Fruit fly (Drosophila melanogaster) whole organism, prepupa: ENCODE results near the gene CG4301.
A peak's percentile ranks its signal among the peaks of the same experiment; 100 is the strongest.

ENCODE experiments used
- CG10631 ChIP-seq: fragments of 200-800 bp; sonication (Bioruptor generic); optimal IDR thresholded peaks from 2 replicates; lab custom pipeline; 2016; ENCODE audit warnings: missing biosample characterization, missing genetic modification characterization
- CG10669 ChIP-seq: fragments of 200-800 bp; sonication (Bioruptor generic); optimal IDR thresholded peaks from 3 replicates; lab custom pipeline; 2018; ENCODE audit warnings: missing biosample characterization, mild to moderate bottlenecking, missing genetic modification characterization, moderate library complexity
- CG11294 ChIP-seq: fragments of 200-800 bp; sonication (Bioruptor generic); IDR thresholded peaks from 2 replicates; pipeline ENCODE4 v1.3.6; 2022; ENCODE audit warnings: missing biosample characterization, missing genetic modification characterization
- CG11762 ChIP-seq: fragments of 200-800 bp; sonication (Bioruptor generic); optimal IDR thresholded peaks from 3 replicates; lab custom pipeline; 2016; ENCODE audit warnings: missing biosample characterization, missing genetic modification characterization; ENCODE audit not compliant: insufficient read depth
- CG11902 ChIP-seq: fragments of 200-800 bp; sonication (Bioruptor generic); optimal IDR thresholded peaks from 3 replicates; lab custom pipeline; 2016; ENCODE audit warnings: missing biosample characterization, missing genetic modification characterization
- CG15336 ChIP-seq: fragments of 200-800 bp; sonication (Bioruptor generic); IDR thresholded peaks from 2 replicates; pipeline ENCODE4 v1.3.6; 2022; ENCODE audit warnings: missing biosample characterization, missing genetic modification characterization
- CG1621 ChIP-seq: fragments of 200-800 bp; sonication (Bioruptor generic); optimal IDR thresholded peaks from 3 replicates; lab custom pipeline; 2018; ENCODE audit warnings: missing biosample characterization, mild to moderate bottlenecking, missing genetic modification characterization
- CG3032 ChIP-seq: fragments of 200-800 bp; optimal IDR thresholded peaks from 2 replicates; lab custom pipeline; 2019; ENCODE audit warnings: missing biosample characterization, mild to moderate bottlenecking, missing genetic modification characterization, moderate library complexity
- CG32006 ChIP-seq: fragments of 200-800 bp; sonication (Bioruptor generic); optimal IDR thresholded peaks from 3 replicates; lab custom pipeline; 2017; ENCODE audit warnings: missing biosample characterization, mild to moderate bottlenecking, missing genetic modification characterization
- CG3919 ChIP-seq: fragments of 200-800 bp; sonication (Bioruptor generic); optimal IDR thresholded peaks from 3 replicates; lab custom pipeline; 2016; ENCODE audit warnings: missing biosample characterization, missing genetic modification characterization
- CG4318 ChIP-seq: fragments of 200-800 bp; sonication (Bioruptor generic); optimal IDR thresholded peaks from 3 replicates; lab custom pipeline; 2017; ENCODE audit warnings: missing biosample characterization, mild to moderate bottlenecking, missing genetic modification characterization
- CG6163 ChIP-seq: fragments of 200-800 bp; sonication (Bioruptor generic); IDR thresholded peaks from 3 replicates; pipeline ENCODE4 v1.3.6; 2022; ENCODE audit warnings: missing biosample characterization, missing genetic modification characterization
- CG6276 ChIP-seq: fragments of 200-800 bp; sonication (Bioruptor generic); optimal IDR thresholded peaks from 2 replicates; lab custom pipeline; 2017; ENCODE audit warnings: missing biosample characterization, mild to moderate bottlenecking, missing genetic modification characterization
- CG6792 ChIP-seq: fragments of 200-800 bp; sonication (Bioruptor generic); optimal IDR thresholded peaks from 3 replicates; lab custom pipeline; 2016; ENCODE audit warnings: missing biosample characterization, missing genetic modification characterization
- CG6808 ChIP-seq: fragments of 200-800 bp; sonication (Bioruptor generic); optimal IDR thresholded peaks from 3 replicates; lab custom pipeline; 2017; ENCODE audit warnings: missing biosample characterization, missing genetic modification characterization, mild to moderate bottlenecking, moderate library complexity, missing genetic modification reagents
- CG6854 ChIP-seq: fragments of 200-800 bp; sonication (Bioruptor generic); optimal IDR thresholded peaks from 2 replicates; lab custom pipeline; 2017; ENCODE audit warnings: missing biosample characterization, mild to moderate bottlenecking, missing genetic modification characterization
- CG7368 ChIP-seq: fragments of 200-800 bp; sonication (Bioruptor generic); optimal IDR thresholded peaks from 3 replicates; lab custom pipeline; 2016; ENCODE audit warnings: missing biosample characterization, missing genetic modification characterization
- CG8319 ChIP-seq: fragments of 200-800 bp; sonication (Bioruptor generic); optimal IDR thresholded peaks from 3 replicates; lab custom pipeline; 2016; ENCODE audit warnings: missing biosample characterization, missing genetic modification characterization
- CG8632 ChIP-seq: fragments of 200-800 bp; sonication (Bioruptor generic); optimal IDR thresholded peaks from 3 replicates; lab custom pipeline; 2016; ENCODE audit warnings: missing biosample characterization, missing genetic modification characterization
- Eip75B ChIP-seq: fragments of 200-800 bp; sonication (Bioruptor generic); optimal IDR thresholded peaks from 3 replicates; lab custom pipeline; 2016; ENCODE audit warnings: missing biosample characterization, missing genetic modification characterization
- Eip78C ChIP-seq: fragments of 200-800 bp; sonication (Bioruptor generic); peaks from one replicate; lab custom pipeline; 2016; ENCODE audit warnings: missing biosample characterization, missing genetic modification characterization
- Eip93F ChIP-seq: fragments of 200-800 bp; sonication (Bioruptor generic); optimal IDR thresholded peaks from 2 replicates; lab custom pipeline; 2016; ENCODE audit warnings: missing biosample characterization, mild to moderate bottlenecking, missing genetic modification characterization
- Ets21C ChIP-seq: fragments of 200-800 bp; sonication (Bioruptor generic); optimal IDR thresholded peaks from 3 replicates; lab custom pipeline; 2016; ENCODE audit warnings: missing biosample characterization, missing genetic modification characterization
- Ets96B ChIP-seq: fragments of 200-800 bp; optimal IDR thresholded peaks from 2 replicates; lab custom pipeline; 2019; ENCODE audit warnings: missing biosample characterization, mild to moderate bottlenecking, missing genetic modification characterization, moderate library complexity
- Hr39 ChIP-seq: fragments of 200-800 bp; sonication (Bioruptor generic); optimal IDR thresholded peaks from 2 replicates; lab custom pipeline; 2016; ENCODE audit warnings: missing biosample characterization, missing genetic modification characterization
- Hr4 ChIP-seq: fragments of 200-800 bp; sonication (Bioruptor generic); optimal IDR thresholded peaks from 3 replicates; lab custom pipeline; 2016; ENCODE audit warnings: missing biosample characterization, missing genetic modification characterization
- Lpt ChIP-seq: fragments of 200-800 bp; sonication (Bioruptor generic); optimal IDR thresholded peaks from 3 replicates; lab custom pipeline; 2016; ENCODE audit warnings: missing biosample characterization, missing genetic modification characterization
- Met ChIP-seq: fragments of 200-800 bp; sonication (Bioruptor generic); optimal IDR thresholded peaks from 3 replicates; lab custom pipeline; 2016; ENCODE audit warnings: missing biosample characterization, missing genetic modification characterization
- OdsH ChIP-seq: fragments of 200-800 bp; sonication (Bioruptor generic); optimal IDR thresholded peaks from 3 replicates; lab custom pipeline; 2016; ENCODE audit warnings: missing biosample characterization, missing genetic modification characterization
- Sox102F ChIP-seq: fragments of 200-800 bp; sonication (Bioruptor generic); optimal IDR thresholded peaks from 2 replicates; lab custom pipeline; 2016; ENCODE audit warnings: missing biosample characterization, mild to moderate bottlenecking, missing genetic modification characterization
- Sox14 ChIP-seq: fragments of 200-800 bp; sonication (Bioruptor generic); optimal IDR thresholded peaks from 3 replicates; lab custom pipeline; 2016; ENCODE audit warnings: missing biosample characterization, missing genetic modification characterization
- Sox15 ChIP-seq: fragments of 200-800 bp; sonication (Bioruptor generic); optimal IDR thresholded peaks from 3 replicates; lab custom pipeline; 2016; ENCODE audit warnings: missing biosample characterization, missing genetic modification characterization
- achi ChIP-seq: fragments of 200-800 bp; sonication (Bioruptor generic); optimal IDR thresholded peaks from 3 replicates; lab custom pipeline; 2016; ENCODE audit warnings: missing biosample characterization, missing genetic modification characterization
- acj6 ChIP-seq: fragments of 200-800 bp; sonication (Bioruptor generic); optimal IDR thresholded peaks from 3 replicates; lab custom pipeline; 2016; ENCODE audit warnings: missing biosample characterization, missing genetic modification characterization
- cyc ChIP-seq: fragments of 200-800 bp; sonication (Bioruptor generic); optimal IDR thresholded peaks from 3 replicates; lab custom pipeline; 2016; ENCODE audit warnings: missing biosample characterization, missing genetic modification characterization
- dac ChIP-seq: fragments of 200-800 bp; sonication (Bioruptor generic); optimal IDR thresholded peaks from 2 replicates; lab custom pipeline; 2017; ENCODE audit warnings: missing biosample characterization, mild to moderate bottlenecking, missing genetic modification characterization
- dsx ChIP-seq: fragments of 200-800 bp; optimal IDR thresholded peaks from 3 replicates; lab custom pipeline; 2019; ENCODE audit warnings: missing biosample characterization, mild to moderate bottlenecking, missing genetic modification characterization, moderate library complexity; ENCODE audit not compliant: poor library complexity, severe bottlenecking
- esn ChIP-seq: fragments of 200-800 bp; sonication (Bioruptor generic); optimal IDR thresholded peaks from 2 replicates; lab custom pipeline; 2016; ENCODE audit warnings: missing biosample characterization, mild to moderate bottlenecking, missing genetic modification characterization, moderate library complexity
- fd85E ChIP-seq: fragments of 200-800 bp; sonication (Bioruptor generic); optimal IDR thresholded peaks from 3 replicates; lab custom pipeline; 2016; ENCODE audit warnings: missing biosample characterization, missing genetic modification characterization
- fkh ChIP-seq: fragments of 200-800 bp; sonication (Bioruptor generic); optimal IDR thresholded peaks from 3 replicates; lab custom pipeline; 2017; ENCODE audit warnings: missing biosample characterization, mild to moderate bottlenecking, missing genetic modification characterization, moderate library complexity
- lz ChIP-seq: fragments of 200-800 bp; sonication (Bioruptor generic); optimal IDR thresholded peaks from 3 replicates; lab custom pipeline; 2016; ENCODE audit warnings: missing biosample characterization, missing genetic modification characterization
- net ChIP-seq: fragments of 200-800 bp; sonication (Bioruptor generic); optimal IDR thresholded peaks from 3 replicates; lab custom pipeline; 2016; ENCODE audit warnings: missing biosample characterization, missing genetic modification characterization
- salr ChIP-seq, 2 experiments: fragments of 200-800 bp; sonication (Bioruptor generic); optimal IDR thresholded peaks; 3 replicates each; lab custom pipeline; 2016 to 2018; ENCODE audit warnings: missing biosample characterization in 2 of 2, missing genetic modification characterization in 2 of 2, mild to moderate bottlenecking in 1 of 2
- ss ChIP-seq, 2 experiments: fragments of 200-800 bp; sonication (Bioruptor generic); optimal IDR thresholded peaks; 2 replicates in 1 of 2; 3 replicates in 1 of 2; lab custom pipeline; 2017 to 2018; ENCODE audit warnings: mild to moderate bottlenecking in 2 of 2, missing biosample characterization in 2 of 2, missing genetic modification characterization in 2 of 2, moderate library complexity in 1 of 2
- svp ChIP-seq: fragments of 200-800 bp; sonication (Bioruptor generic); peaks from one replicate; lab custom pipeline; 2016; ENCODE audit warnings: missing biosample characterization, missing genetic modification characterization
- topi ChIP-seq: fragments of 200-800 bp; sonication (Bioruptor generic); optimal IDR thresholded peaks from 3 replicates; lab custom pipeline; 2016; ENCODE audit warnings: missing biosample characterization, missing genetic modification characterization
- vri ChIP-seq: fragments of 200-800 bp; sonication (Bioruptor generic); optimal IDR thresholded peaks from 3 replicates; lab custom pipeline; 2016; ENCODE audit warnings: missing biosample characterization, mild to moderate bottlenecking, missing genetic modification characterization

Gene CG4301

dm6 chrX:16391397-16391796 is 13.9 kb upstream of the CG4301 start, which contains the start of the genes TH1 and mei-41 (continued):
- peak; percentile 16 for TF ChIP-seq CG11762 (GFP tag; lab: Kevin White, UChicago)
- peak; percentile 67 for TF ChIP-seq CG8632 (GFP tag; lab: Kevin White, UChicago)
- TF ChIP-seq svp (GFP tag; lab: Kevin White, UChicago): no peak
- peak; percentile 74 for TF ChIP-seq CG4318 (GFP tag; lab: Kevin White, UChicago)
- peak; percentile 87 for TF ChIP-seq CG11294 (GFP tag; lab: Robert Waterston, UW)
- TF ChIP-seq vri: no peak
- TF ChIP-seq salr (GFP tag; optimal IDR thresholded peaks at IDR 0.05; lab: Kevin White, UChicago): peak in 1 of 2 experiments; percentile 65
- no peak for TF ChIP-seq fd85E (GFP tag; lab: Kevin White, UChicago)
- peak; percentile 75 for TF ChIP-seq Sox15 (GFP tag; lab: Kevin White, UChicago)
- TF ChIP-seq CG7368 (GFP tag; lab: Kevin White, UChicago): no peak
- peak; percentile 91 for TF ChIP-seq CG6163 (GFP tag; lab: Robert Waterston, UW)
- TF ChIP-seq OdsH (GFP tag; lab: Kevin White, UChicago): no peak
- peak; percentile 70 for TF ChIP-seq cyc
- no peak for TF ChIP-seq Met (GFP tag; lab: Kevin White, UChicago)
- TF ChIP-seq CG10631 (GFP tag; lab: Kevin White, UChicago): peak; percentile 84
- peak; percentile 81 for TF ChIP-seq lz
- TF ChIP-seq acj6 (GFP tag; lab: Kevin White, UChicago): peak; percentile 80
- TF ChIP-seq Hr4 (GFP tag; lab: Kevin White, UChicago): no peak
- TF ChIP-seq Sox102F (GFP tag; lab: Kevin White, UChicago): no peak
- TF ChIP-seq CG10669 (GFP tag; lab: Kevin White, UChicago): no peak
- TF ChIP-seq CG11902 (GFP tag; lab: Kevin White, UChicago): peak; percentile 70
- peak; percentile 71 for TF ChIP-seq dac
- TF ChIP-seq CG3032 (tag; lab: Kevin White, UChicago): peak; percentile 90
- peak; percentile 49 for TF ChIP-seq Eip93F (GFP tag; lab: Kevin White, UChicago)
- no peak for TF ChIP-seq Ets96B
- TF ChIP-seq Hr39 (GFP tag; lab: Kevin White, UChicago): no peak
- peak; percentile 85 for TF ChIP-seq CG32006 (GFP tag; lab: Kevin White, UChicago)

dm6 chrX:16403811-16404420 is 1.4 kb upstream of the CG4301 start:
- TF ChIP-seq CG4318 (GFP tag; lab: Kevin White, UChicago): peak; percentile 38
- TF ChIP-seq CG10631 (GFP tag; lab: Kevin White, UChicago): peak; percentile 53
- TF ChIP-seq Eip93F (GFP tag; lab: Kevin White, UChicago): peak; percentile 45
- no peak for TF ChIP-seq CG10669 (GFP tag; lab: Kevin White, UChicago)
- TF ChIP-seq Eip75B (GFP tag; lab: Kevin White, UChicago): no peak
- TF ChIP-seq CG6808 (GFP tag; lab: Kevin White, UChicago): no peak
- TF ChIP-seq Sox15 (GFP tag; lab: Kevin White, UChicago): peak; percentile 35
- TF ChIP-seq CG6854 (GFP tag; lab: Kevin White, UChicago): no peak
- TF ChIP-seq dac: peak; percentile 38
- TF ChIP-seq CG6276 (GFP tag; lab: Kevin White, UChicago): no peak
- TF ChIP-seq CG3032 (tag; lab: Kevin White, UChicago): no peak
- TF ChIP-seq Sox102F (GFP tag; lab: Kevin White, UChicago): peak; percentile 49
- TF ChIP-seq esn (GFP tag; lab: Kevin White, UChicago): no peak
- TF ChIP-seq salr (GFP tag; optimal IDR thresholded peaks at IDR 0.05; lab: Kevin White, UChicago): no peak
- peak; percentile 90 for TF ChIP-seq vri
- peak; percentile 73 for TF ChIP-seq net (GFP tag; lab: Kevin White, UChicago)
- no peak for TF ChIP-seq Sox14
- TF ChIP-seq acj6 (GFP tag; lab: Kevin White, UChicago): no peak
- TF ChIP-seq CG8319: peak; percentile 31
- TF ChIP-seq lz: no peak
- no peak for TF ChIP-seq ss (GFP tag; optimal IDR thresholded peaks at IDR 0.05; lab: Kevin White, UChicago)
- TF ChIP-seq topi (GFP tag; lab: Kevin White, UChicago): no peak
- TF ChIP-seq achi: no peak
- TF ChIP-seq Ets21C (GFP tag; lab: Kevin White, UChicago): peak; percentile 24
- TF ChIP-seq CG3919: peak; percentile 74
- TF ChIP-seq Eip78C (GFP tag; lab: Kevin White, UChicago): peak; percentile 92
- peak; percentile 48 for TF ChIP-seq cyc
- TF ChIP-seq Ets96B: peak; percentile 63
- peak; percentile 62 for TF ChIP-seq Lpt
- TF ChIP-seq CG1621: no peak
- TF ChIP-seq fkh (GFP tag; lab: Kevin White, UChicago): no peak
- TF ChIP-seq Hr4 (GFP tag; lab: Kevin White, UChicago): peak; percentile 83
- peak; percentile 68 for TF ChIP-seq CG6792 (GFP tag; lab: Kevin White, UChicago)
- peak; percentile 90 for TF ChIP-seq CG15336
- no peak for TF ChIP-seq dsx (GFP tag; lab: Kevin White, UChicago)
